Worm (Caenorhabditis elegans) whole organism, young adult: Measurements from ENCODE around the gene ZK512.2.

Experiments
- hsf-1 ChIP-seq: fragments of 200-800 bp; sonication (Bioruptor generic); IDR thresholded peaks from 2 replicates; pipeline ENCODE4 v1.3.6; 2022; ENCODE audit warnings: missing genetic modification reagents, missing genetic modification characterization, missing compliant biosample characterization
- pbrm-1 ChIP-seq: fragments of 200-800 bp; sonication (Bioruptor generic); IDR thresholded peaks from 2 replicates; pipeline ENCODE4 v1.3.6; 2022; ENCODE audit warnings: missing genetic modification reagents, missing genetic modification characterization, missing compliant biosample characterization
- snpc-3.4 ChIP-seq: sonication (generic microtip); optimal IDR thresholded peaks from 2 replicates; lab custom pipeline; 2017; ENCODE audit warnings: missing genetic modification characterization, mild to moderate bottlenecking, missing compliant biosample characterization, antibody characterized with exemption, moderate library complexity, missing genotype, missing genetic modification reagents
- snpc-4 ChIP-seq, 5 experiments: fragments of 150-350 bp in 1 of 5; sonication (generic microtip) in 4 of 5; optimal IDR thresholded peaks; 2 replicates each; lab custom pipeline; 2014 to 2018; ENCODE audit warnings: missing genetic modification characterization in 5 of 5, missing biosample characterization in 3 of 5, antibody characterized with exemption in 2 of 5, mild to moderate bottlenecking in 2 of 5, missing compliant biosample characterization in 2 of 5, missing genotype in 2 of 5, moderate library complexity in 2 of 5, missing genetic modification reagents in 1 of 5

DNA sequence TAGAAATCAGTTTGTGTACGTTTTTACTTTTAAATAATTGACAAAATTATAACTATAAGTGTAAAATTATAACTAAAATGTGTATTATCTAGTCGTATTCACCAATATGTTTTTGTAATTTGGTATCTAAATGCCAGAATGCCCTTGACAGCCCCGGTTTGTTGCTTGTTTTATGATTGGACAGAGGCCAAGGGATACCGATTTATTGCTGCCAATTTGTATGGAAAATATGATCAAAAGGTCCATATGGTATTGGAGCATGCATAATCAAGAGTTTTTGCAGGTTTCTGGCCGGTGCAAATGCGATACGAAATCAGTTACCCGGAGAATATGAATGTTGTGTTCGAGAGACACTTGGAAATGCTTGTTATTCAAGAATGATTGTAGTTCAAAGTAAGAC is 28.8 kb downstream of the ZK512.2 start:
- TF ChIP-seq hsf-1 (GFP tag; lab: Robert Waterston, UW): no peak
- TF ChIP-seq pbrm-1 (GFP tag; lab: Robert Waterston, UW): no peak
- no peak for TF ChIP-seq snpc-4 (GFP tag; optimal IDR thresholded peaks at IDR 0.05; lab: Kevin White, UChicago)
- TF ChIP-seq snpc-4 (tag; optimal IDR thresholded peaks at IDR 0.05; lab: Kevin White, UChicago): no peak
- no peak for TF ChIP-seq snpc-3.4 (tag; lab: Kevin White, UChicago)
